Worm (Caenorhabditis elegans) whole organism, L4 larva: ENCODE data around the gene gly-1.

Source experiments
- D1046.2 ChIP-seq: fragments of 200-800 bp; sonication (Bioruptor generic); IDR thresholded peaks from 2 replicates; pipeline ENCODE4 v1.3.6; 2022; ENCODE audit warnings: missing genetic modification characterization, missing compliant biosample characterization
- F10B5.3 ChIP-seq: sonication (generic microtip); optimal IDR thresholded peaks from 2 replicates; lab custom pipeline; 2016; ENCODE audit warnings: mild to moderate bottlenecking, missing genetic modification characterization, missing compliant biosample characterization
- Y105C5A.15 ChIP-seq: fragments of 200-800 bp; sonication (Bioruptor generic); IDR thresholded peaks from 2 replicates; pipeline ENCODE4 v1.3.6; 2022; ENCODE audit warnings: missing genetic modification characterization, missing compliant biosample characterization
- ZK546.5 ChIP-seq, 2 experiments: sonication (generic microtip); optimal IDR thresholded peaks; 2 replicates each; lab custom pipeline; 2017; ENCODE audit warnings: missing biosample characterization in 2 of 2, missing genetic modification characterization in 2 of 2
- aha-1 ChIP-seq: fragments of 150-350 bp; peaks from one replicate; lab custom pipeline; 2014; ENCODE audit warnings: missing biosample characterization, missing genetic modification characterization
- ama-1 ChIP-seq: fragments of 150-350 bp; optimal IDR thresholded peaks from 2 replicates; lab custom pipeline; 2014; ENCODE audit warnings: inconsistent platforms, mixed read lengths
- arid-1 ChIP-seq: fragments of 200-800 bp; sonication (Bioruptor generic); conservative IDR thresholded peaks from 2 replicates; pipeline ENCODE4 v1.3.6; 2022; ENCODE audit warnings: missing genetic modification reagents, missing genetic modification characterization, missing compliant biosample characterization
- attf-4 ChIP-seq: sonication (generic microtip); optimal IDR thresholded peaks from 3 replicates; lab custom pipeline; 2017; ENCODE audit warnings: missing biosample characterization, missing genetic modification characterization
- ceh-20 ChIP-seq: fragments of 200-800 bp; sonication (Bioruptor generic); IDR thresholded peaks from 2 replicates; pipeline ENCODE4 v1.3.6; 2022; ENCODE audit warnings: missing genetic modification reagents, missing genetic modification characterization, missing compliant biosample characterization
- ceh-28 ChIP-seq: fragments of 150-350 bp; optimal IDR thresholded peaks from 2 replicates; lab custom pipeline; 2014; ENCODE audit warnings: missing biosample characterization, missing genetic modification reagents, missing genetic modification characterization
- ceh-44 ChIP-seq: fragments of 200-800 bp; sonication (Bioruptor generic); IDR thresholded peaks from 2 replicates; pipeline ENCODE4 v1.3.6; 2022; ENCODE audit warnings: missing genetic modification reagents, missing genetic modification characterization, missing compliant biosample characterization
- daf-12 ChIP-seq: fragments of 150-350 bp; optimal IDR thresholded peaks from 2 replicates; lab custom pipeline; 2014; ENCODE audit warnings: missing biosample characterization, missing genetic modification reagents, missing genetic modification characterization
- daf-16 ChIP-seq, 3 experiments: sonication (generic microtip); optimal IDR thresholded peaks; 2 replicates each; lab custom pipeline; 2016 to 2017; ENCODE audit warnings: missing genetic modification characterization in 3 of 3, missing genetic modification reagents in 3 of 3, mild to moderate bottlenecking in 2 of 3, missing compliant biosample characterization in 2 of 3, missing biosample characterization in 1 of 3, moderate library complexity in 1 of 3
- daf-19 ChIP-seq: fragments of 200-800 bp; sonication (Bioruptor generic); conservative IDR thresholded peaks from 2 replicates; pipeline ENCODE4 v1.3.6; 2022; ENCODE audit warnings: missing genetic modification characterization, missing compliant biosample characterization
- dmd-6 ChIP-seq: fragments of 200-800 bp; sonication (Bioruptor generic); IDR thresholded peaks from 2 replicates; pipeline ENCODE4 v1.3.6; 2022; ENCODE audit warnings: missing genetic modification reagents, missing genetic modification characterization, missing compliant biosample characterization
- dmd-8 ChIP-seq: fragments of 200-800 bp; sonication (Bioruptor generic); IDR thresholded peaks from 2 replicates; pipeline ENCODE4 v1.3.6; 2022; ENCODE audit warnings: missing genetic modification characterization, missing compliant biosample characterization
- dmd-9 ChIP-seq: fragments of 200-800 bp; sonication (Bioruptor generic); IDR thresholded peaks from 2 replicates; pipeline ENCODE4 v1.3.6; 2022; ENCODE audit warnings: missing genetic modification reagents, missing genetic modification characterization, missing compliant biosample characterization
- dpl-1 ChIP-seq: fragments of 150-350 bp; optimal IDR thresholded peaks from 2 replicates; lab custom pipeline; 2014; ENCODE audit warnings: missing biosample characterization, missing genetic modification reagents, missing genetic modification characterization
- duxl-1 ChIP-seq: sonication (generic microtip); optimal IDR thresholded peaks from 2 replicates; lab custom pipeline; 2016; ENCODE audit warnings: mild to moderate bottlenecking, missing genetic modification characterization, moderate library complexity, missing compliant biosample characterization; ENCODE audit not compliant: poor library complexity
- dve-1 ChIP-seq: sonication (generic microtip); optimal IDR thresholded peaks from 2 replicates; lab custom pipeline; 2017; ENCODE audit warnings: antibody characterized with exemption, mild to moderate bottlenecking, missing genetic modification characterization, missing compliant biosample characterization; ENCODE audit not compliant: insufficient read depth
- lin-15B ChIP-seq: fragments of 150-350 bp; sonication (generic microtip); optimal IDR thresholded peaks from 3 replicates; lab custom pipeline; 2014; ENCODE audit warnings: missing biosample characterization, missing genetic modification characterization
- lin-29 ChIP-seq: fragments of 200-800 bp; sonication (Bioruptor generic); IDR thresholded peaks from 2 replicates; pipeline ENCODE4 v1.3.6; 2022; ENCODE audit warnings: missing genetic modification reagents, missing genetic modification characterization, missing compliant biosample characterization
- lin-38 ChIP-seq: fragments of 200-800 bp; sonication (Bioruptor generic); IDR thresholded peaks from 2 replicates; pipeline ENCODE4 v1.3.6; 2022; ENCODE audit warnings: missing genetic modification reagents, missing genetic modification characterization, missing compliant biosample characterization
- lin-39 ChIP-seq: fragments of 150-350 bp; optimal IDR thresholded peaks from 2 replicates; lab custom pipeline; 2014; ENCODE audit warnings: missing biosample characterization, missing genetic modification reagents, missing genetic modification characterization
- lsy-2 ChIP-seq, 2 experiments: fragments of 150-350 bp in 1 of 2; sonication (generic microtip) in 1 of 2; optimal IDR thresholded peaks; 2 replicates each; lab custom pipeline; 2014 to 2017; ENCODE audit warnings: missing biosample characterization in 2 of 2, missing genetic modification characterization in 2 of 2
- madf-9 ChIP-seq: fragments of 200-800 bp; sonication (Bioruptor generic); conservative IDR thresholded peaks from 2 replicates; pipeline ENCODE4 v1.3.6; 2022; ENCODE audit warnings: missing genetic modification reagents, missing genetic modification characterization, missing compliant biosample characterization
- mdt-29 ChIP-seq: fragments of 200-800 bp; sonication (Bioruptor generic); IDR thresholded peaks from 2 replicates; pipeline ENCODE4 v1.3.6; 2022; ENCODE audit warnings: missing genetic modification reagents, missing genetic modification characterization, missing compliant biosample characterization
- mep-1 ChIP-seq: fragments of 150-350 bp; sonication (generic microtip); optimal IDR thresholded peaks from 3 replicates; lab custom pipeline; 2014; ENCODE audit warnings: missing biosample characterization, missing genetic modification characterization
- mes-2 ChIP-seq: sonication (generic microtip); optimal IDR thresholded peaks from 2 replicates; lab custom pipeline; 2016; ENCODE audit warnings: missing genotype, mild to moderate bottlenecking, missing genetic modification characterization, missing compliant biosample characterization; ENCODE audit not compliant: poor library complexity, severe bottlenecking
- mxl-2 ChIP-seq: fragments of 200-800 bp; sonication (Bioruptor generic); conservative IDR thresholded peaks from 2 replicates; pipeline ENCODE4 v1.3.6; 2022; ENCODE audit warnings: missing genetic modification reagents, missing genetic modification characterization, missing compliant biosample characterization
- mxl-3 ChIP-seq: fragments of 200-800 bp; sonication (Bioruptor generic); optimal IDR thresholded peaks from 2 replicates; lab custom pipeline; 2018; ENCODE audit warnings: mild to moderate bottlenecking, missing genetic modification characterization, missing compliant biosample characterization
- nhr-10 ChIP-seq: fragments of 150-350 bp; optimal IDR thresholded peaks from 2 replicates; lab custom pipeline; 2014; ENCODE audit warnings: missing biosample characterization, missing genetic modification characterization
- nhr-11 ChIP-seq: fragments of 150-350 bp; optimal IDR thresholded peaks from 2 replicates; lab custom pipeline; 2014; ENCODE audit warnings: missing biosample characterization, missing genetic modification characterization
- nhr-237 ChIP-seq: sonication (generic microtip); optimal IDR thresholded peaks from 2 replicates; lab custom pipeline; 2017; ENCODE audit warnings: missing biosample characterization, missing genetic modification characterization
- nhr-28 ChIP-seq: fragments of 150-350 bp; optimal IDR thresholded peaks from 2 replicates; lab custom pipeline; 2014; ENCODE audit warnings: missing biosample characterization, missing genetic modification characterization
- nhr-42 ChIP-seq: fragments of 200-800 bp; sonication (Bioruptor generic); IDR thresholded peaks from 2 replicates; pipeline ENCODE4 v1.3.6; 2022; ENCODE audit warnings: missing genetic modification characterization, missing compliant biosample characterization
- nhr-6 ChIP-seq: fragments of 150-350 bp; optimal IDR thresholded peaks from 2 replicates; lab custom pipeline; 2014; ENCODE audit warnings: missing biosample characterization, missing genetic modification characterization
- nhr-76 ChIP-seq: fragments of 150-350 bp; optimal IDR thresholded peaks from 2 replicates; lab custom pipeline; 2014; ENCODE audit warnings: missing biosample characterization, missing genetic modification characterization
- nhr-77 ChIP-seq: fragments of 150-350 bp; optimal IDR thresholded peaks from 2 replicates; lab custom pipeline; 2014; ENCODE audit warnings: missing biosample characterization, missing genetic modification characterization
- pha-4 ChIP-seq, 2 experiments: fragments of 150-350 bp in 1 of 2; fragments of 200-800 bp in 1 of 2; sonication (Bioruptor generic) in 1 of 2; IDR thresholded peaks in 1 of 2; optimal IDR thresholded peaks in 1 of 2; 2 replicates each; pipeline versions ENCODE4 v1.3.6 to Lab custom; 2014 to 2022; ENCODE audit warnings: missing genetic modification characterization in 2 of 2, missing genetic modification reagents in 2 of 2, missing biosample characterization in 1 of 2, missing compliant biosample characterization in 1 of 2
- php-3 ChIP-seq: fragments of 200-800 bp; sonication (Bioruptor generic); IDR thresholded peaks from 2 replicates; pipeline ENCODE4 v1.3.6; 2022; ENCODE audit warnings: missing genetic modification reagents, missing genetic modification characterization, missing compliant biosample characterization
- rbr-2 ChIP-seq: sonication (generic microtip); optimal IDR thresholded peaks from 2 replicates; lab custom pipeline; 2016; ENCODE audit warnings: missing genotype, missing genetic modification characterization, missing compliant biosample characterization
- saeg-2 ChIP-seq: fragments of 200-800 bp; sonication (Bioruptor generic); IDR thresholded peaks from 2 replicates; pipeline ENCODE4 v1.3.6; 2022; ENCODE audit warnings: missing genetic modification reagents, missing genetic modification characterization, missing compliant biosample characterization
- set-16 ChIP-seq: fragments of 200-800 bp; sonication (Bioruptor generic); IDR thresholded peaks from 2 replicates; pipeline ENCODE4 v1.3.6; 2022; ENCODE audit warnings: missing genetic modification reagents, missing genetic modification characterization, missing compliant biosample characterization
- skn-1 ChIP-seq: fragments of 150-350 bp; optimal IDR thresholded peaks from 2 replicates; lab custom pipeline; 2014; ENCODE audit warnings: missing biosample characterization, missing genetic modification characterization
- snpc-1.2 ChIP-seq: fragments of 200-800 bp; sonication (Bioruptor generic); IDR thresholded peaks from 2 replicates; pipeline ENCODE4 v1.3.6; 2022; ENCODE audit warnings: missing genetic modification reagents, missing genetic modification characterization, missing compliant biosample characterization
- unc-39 ChIP-seq: sonication (generic microtip); optimal IDR thresholded peaks from 2 replicates; lab custom pipeline; 2017; ENCODE audit warnings: missing biosample characterization, missing genetic modification characterization
- unc-62 ChIP-seq, 3 experiments: fragments of 150-350 bp in 1 of 3; sonication (generic microtip); optimal IDR thresholded peaks in 2 of 3; peaks in 1 of 3; 1 replicate in 1 of 3; 2 replicates in 2 of 3; lab custom pipeline; 2014 to 2017; ENCODE audit warnings: missing biosample characterization in 3 of 3, missing genetic modification characterization in 3 of 3, missing genetic modification reagents in 3 of 3, missing genotype in 1 of 3
- zag-1 ChIP-seq: fragments of 150-350 bp; optimal IDR thresholded peaks from 2 replicates; lab custom pipeline; 2014; ENCODE audit warnings: missing biosample characterization, missing genetic modification characterization
- zip-11 ChIP-seq: fragments of 200-800 bp; sonication (Bioruptor generic); IDR thresholded peaks from 2 replicates; pipeline ENCODE4 v1.3.6; 2022; ENCODE audit warnings: missing genetic modification characterization, missing compliant biosample characterization
- zip-2 ChIP-seq: fragments of 150-350 bp; optimal IDR thresholded peaks from 2 replicates; lab custom pipeline; 2014; ENCODE audit warnings: missing biosample characterization, missing genetic modification characterization
- ztf-7 ChIP-seq: fragments of 150-350 bp; optimal IDR thresholded peaks from 2 replicates; lab custom pipeline; 2014; ENCODE audit warnings: missing biosample characterization, missing genetic modification characterization

The gly-1 gene

ce11 chrII:10946848-10947247 is 44.8 kb upstream of the gly-1 start:
- TF ChIP-seq duxl-1 (tag; lab: Kevin White, UChicago) (no peak), mes-2 (tag; lab: Kevin White, UChicago) (peak; percentile 20), Y105C5A.15 (GFP tag; lab: Robert Waterston, UW) (no peak), pha-4 (GFP tag; IDR thresholded peaks at IDR 0.05; lab: Robert Waterston, UW) (no peak), pha-4 (tag; optimal IDR thresholded peaks at IDR 0.05; lab: Kevin White, UChicago) (no peak), daf-12 (tag; lab: Kevin White, UChicago) (no peak), nhr-77 (tag; lab: Kevin White, UChicago) (no peak), D1046.2 (no peak), F10B5.3 (tag; lab: Kevin White, UChicago) (no peak), lsy-2 (tag; optimal IDR thresholded peaks at IDR 0.05; lab: Kevin White, UChicago) (peak in 1 of 2 experiments; percentile 61), ztf-7 (tag; lab: Kevin White, UChicago) (no peak), zip-11 (no peak), nhr-10 (tag; lab: Kevin White, UChicago) (no peak), unc-62 (GFP tag; optimal IDR thresholded peaks at IDR 0.05 in 1 of 2; lab: Kevin White, UChicago) (peak in 1 of 2 experiments; percentile 56), unc-62 (tag; optimal IDR thresholded peaks at IDR 0.05; lab: Kevin White, UChicago) (no peak), ceh-20 (GFP tag; lab: Robert Waterston, UW) (no peak), php-3 (no peak), unc-39 (tag; lab: Kevin White, UChicago) (no peak), snpc-1.2 (GFP tag; lab: Robert Waterston, UW) (no peak), dpl-1 (GFP tag; lab: Kevin White, UChicago) (peak; percentile 6), daf-19 (GFP tag; lab: Robert Waterston, UW) (no peak), nhr-42 (GFP tag; lab: Robert Waterston, UW) (no peak), nhr-237 (tag; lab: Kevin White, UChicago) (no peak), nhr-76 (tag; lab: Kevin White, UChicago) (no peak), aha-1 (peak; percentile 67), nhr-28 (tag; lab: Kevin White, UChicago) (peak; percentile 86), attf-4 (tag; lab: Kevin White, UChicago) (no peak), set-16 (GFP tag; lab: Robert Waterston, UW) (no peak), madf-9 (GFP tag; lab: Robert Waterston, UW) (no peak), dmd-8 (GFP tag; lab: Robert Waterston, UW) (no peak), dve-1 (tag; lab: Kevin White, UChicago) (no peak), skn-1 (tag; lab: Kevin White, UChicago) (no peak), saeg-2 (no peak), mdt-29 (GFP tag; lab: Robert Waterston, UW) (no peak), arid-1 (GFP tag; lab: Robert Waterston, UW) (no peak), daf-16 (GFP tag; optimal IDR thresholded peaks at IDR 0.05; lab: Kevin White, UChicago) (no peak), daf-16 (tag; optimal IDR thresholded peaks at IDR 0.05; lab: Kevin White, UChicago) (no peak), ama-1 (lab: Kevin White, UChicago) (no peak), nhr-11 (no peak), nhr-6 (tag; lab: Kevin White, UChicago) (no peak), mxl-3 (GFP tag; lab: Kevin White, UChicago) (peak; percentile 25), lin-29 (GFP tag; lab: Robert Waterston, UW) (no peak), mxl-2 (GFP tag; lab: Robert Waterston, UW) (no peak), ceh-28 (tag; lab: Kevin White, UChicago) (no peak), mep-1 (tag; lab: Kevin White, UChicago) (peak; percentile 25), zip-2 (tag; lab: Kevin White, UChicago) (no peak), rbr-2 (tag; lab: Kevin White, UChicago) (no peak), lin-15B (no peak), zag-1 (no peak), dmd-9 (GFP tag; lab: Robert Waterston, UW) (no peak), ceh-44 (GFP tag; lab: Robert Waterston, UW) (no peak), ZK546.5 (tag; optimal IDR thresholded peaks at IDR 0.05; lab: Kevin White, UChicago) (no peak), dmd-6 (GFP tag; lab: Robert Waterston, UW) (no peak), lin-38 (GFP tag; lab: Robert Waterston, UW) (no peak), lin-39 (tag; lab: Kevin White, UChicago) (no peak)
